Fruit fly (Drosophila melanogaster) whole organism, embryonic: ENCODE data around the gene CG11703.

Experiments
- CG10209 ChIP-seq: fragments of 200-800 bp; sonication (Bioruptor generic); optimal IDR thresholded peaks from 3 replicates; lab custom pipeline; 2017; ENCODE audit warnings: missing biosample characterization, mild to moderate bottlenecking, missing genetic modification characterization, missing genetic modification reagents
- CG11456 ChIP-seq: fragments of 200-800 bp; sonication (Bioruptor generic); IDR thresholded peaks from 3 replicates; pipeline ENCODE4 v1.3.6; 2022; ENCODE audit warnings: missing biosample characterization, missing genetic modification characterization
- CG13894 ChIP-seq: fragments of 200-800 bp; sonication (Bioruptor generic); optimal IDR thresholded peaks from 3 replicates; lab custom pipeline; 2018; ENCODE audit warnings: missing biosample characterization, mild to moderate bottlenecking, missing genetic modification characterization, moderate library complexity
- CG14441 ChIP-seq: fragments of 200-800 bp; sonication (Bioruptor generic); IDR thresholded peaks from 2 replicates; pipeline ENCODE4 v1.3.6; 2022; ENCODE audit warnings: missing biosample characterization, missing genetic modification characterization
- CG14860 ChIP-seq: fragments of 200-800 bp; sonication (Bioruptor generic); IDR thresholded peaks from 3 replicates; pipeline ENCODE4 v1.3.6; 2022; ENCODE audit warnings: missing biosample characterization, missing genetic modification characterization; ENCODE audit not compliant: partially characterized antibody
- CG1603 ChIP-seq: fragments of 200-800 bp; sonication (Bioruptor generic); optimal IDR thresholded peaks from 2 replicates; lab custom pipeline; 2019; ENCODE audit warnings: missing biosample characterization, mild to moderate bottlenecking, missing genetic modification characterization, moderate library complexity
- CG16863 ChIP-seq: fragments of 200-800 bp; sonication (Bioruptor generic); optimal IDR thresholded peaks from 3 replicates; lab custom pipeline; 2016; ENCODE audit warnings: missing biosample characterization, missing genetic modification characterization
- CG17359 ChIP-seq: fragments of 200-800 bp; sonication (Bioruptor generic); optimal IDR thresholded peaks from 3 replicates; lab custom pipeline; 2018; ENCODE audit warnings: missing biosample characterization, mild to moderate bottlenecking, missing genetic modification characterization, moderate library complexity
- CG2116 ChIP-seq: fragments of 200-800 bp; sonication (Bioruptor generic); optimal IDR thresholded peaks from 3 replicates; lab custom pipeline; 2018; ENCODE audit warnings: missing biosample characterization, mild to moderate bottlenecking, missing genetic modification characterization
- CG2712 ChIP-seq: fragments of 200-800 bp; optimal IDR thresholded peaks from 3 replicates; lab custom pipeline; 2019; ENCODE audit warnings: missing biosample characterization, mild to moderate bottlenecking, missing genetic modification characterization, moderate library complexity
- CG4328 ChIP-seq: fragments of 200-800 bp; sonication (Bioruptor generic); optimal IDR thresholded peaks from 3 replicates; lab custom pipeline; 2017; ENCODE audit warnings: missing biosample characterization, missing genetic modification reagents, missing genetic modification characterization
- CG4617 ChIP-seq: fragments of 200-800 bp; sonication (Bioruptor generic); optimal IDR thresholded peaks from 3 replicates; lab custom pipeline; 2016; ENCODE audit warnings: missing biosample characterization, missing genetic modification characterization, borderline replicate concordance
- CG7271 ChIP-seq: fragments of 200-800 bp; sonication (Bioruptor generic); optimal IDR thresholded peaks from 2 replicates; lab custom pipeline; 2018; ENCODE audit warnings: missing biosample characterization, mild to moderate bottlenecking, missing genetic modification characterization, moderate library complexity
- CG9876 ChIP-seq: fragments of 200-800 bp; sonication (Bioruptor generic); optimal IDR thresholded peaks from 2 replicates; lab custom pipeline; 2016; ENCODE audit warnings: missing biosample characterization, missing genetic modification characterization
- Chrac-16 ChIP-seq: fragments of 200-800 bp; sonication (Bioruptor generic); optimal IDR thresholded peaks from 3 replicates; lab custom pipeline; 2016; ENCODE audit warnings: missing biosample characterization, missing genetic modification characterization
- Dfd ChIP-seq, 2 experiments: fragments of >200 bp; optimal IDR thresholded peaks; 2 replicates each; lab custom pipeline; 2017; ENCODE audit warnings: missing biosample characterization in 2 of 2, missing genetic modification characterization in 2 of 2
- Dll ChIP-seq: fragments of 200-800 bp; sonication (Bioruptor generic); IDR thresholded peaks from 4 replicates; pipeline ENCODE4 v1.3.6; 2022; ENCODE audit warnings: missing biosample characterization, missing genetic modification characterization; ENCODE audit not compliant: partially characterized antibody
- Dp ChIP-seq: fragments of 200-800 bp; sonication (Bioruptor generic); optimal IDR thresholded peaks from 2 replicates; lab custom pipeline; 2018; ENCODE audit warnings: missing biosample characterization, mild to moderate bottlenecking, missing genetic modification characterization, moderate library complexity
- Drgx ChIP-seq: fragments of 200-800 bp; sonication (Bioruptor generic); IDR thresholded peaks from 2 replicates; pipeline ENCODE4 v1.3.6; 2022; ENCODE audit warnings: missing biosample characterization, missing genetic modification characterization
- E2f1 ChIP-seq: fragments of 200-800 bp; sonication (Bioruptor generic); IDR thresholded peaks from 2 replicates; pipeline ENCODE4 v1.3.6; 2022; ENCODE audit warnings: missing biosample characterization, missing genetic modification characterization
- Ets65A ChIP-seq: fragments of 200-800 bp; sonication (Bioruptor generic); peaks from one replicate; lab custom pipeline; 2016; ENCODE audit warnings: missing biosample characterization, missing genetic modification characterization
- Ets97D ChIP-seq: fragments of 200-800 bp; sonication (Bioruptor generic); optimal IDR thresholded peaks from 3 replicates; lab custom pipeline; 2016; ENCODE audit warnings: missing biosample characterization, missing genetic modification characterization
- Fer1 ChIP-seq: fragments of 200-800 bp; sonication (Bioruptor generic); optimal IDR thresholded peaks from 2 replicates; lab custom pipeline; 2017; ENCODE audit warnings: missing biosample characterization, mild to moderate bottlenecking, missing genetic modification characterization
- Gug ChIP-seq: fragments of 200-800 bp; sonication (Bioruptor generic); IDR thresholded peaks from 4 replicates; pipeline ENCODE4 v1.3.6; 2022; ENCODE audit warnings: missing biosample characterization, missing genetic modification characterization
- HLH3B ChIP-seq: fragments of 200-800 bp; sonication (Bioruptor generic); IDR thresholded peaks from 2 replicates; pipeline ENCODE4 v1.3.6; 2022; ENCODE audit warnings: missing biosample characterization, missing genetic modification characterization
- HLH4C ChIP-seq: fragments of 200-800 bp; sonication (Bioruptor generic); IDR thresholded peaks from 3 replicates; pipeline ENCODE4 v1.3.6; 2022; ENCODE audit warnings: missing biosample characterization, missing genetic modification characterization; ENCODE audit not compliant: partially characterized antibody
- HLH54F ChIP-seq: fragments of 200-800 bp; sonication (Bioruptor generic); optimal IDR thresholded peaks from 3 replicates; lab custom pipeline; 2016; ENCODE audit warnings: missing biosample characterization, missing genetic modification characterization
- Hr78 ChIP-seq, 2 experiments: fragments of 200-800 bp in 1 of 2; fragments of >200 bp in 1 of 2; sonication (Bioruptor generic) in 1 of 2; optimal IDR thresholded peaks; 2 replicates each; lab custom pipeline; 2017 to 2019; ENCODE audit warnings: missing biosample characterization in 2 of 2, missing genetic modification characterization in 2 of 2, mild to moderate bottlenecking in 1 of 2, moderate library complexity in 1 of 2
- MESR4 ChIP-seq: fragments of 200-800 bp; sonication (Bioruptor generic); optimal IDR thresholded peaks from 2 replicates; lab custom pipeline; 2018; ENCODE audit warnings: missing biosample characterization, mild to moderate bottlenecking, missing genetic modification characterization, moderate library complexity
- Mad ChIP-seq: fragments of 200-800 bp; sonication (Bioruptor generic); optimal IDR thresholded peaks from 2 replicates; lab custom pipeline; 2016; ENCODE audit warnings: missing biosample characterization, missing genetic modification characterization
- Med ChIP-seq: fragments of 200-800 bp; sonication (Bioruptor generic); peaks from one replicate; lab custom pipeline; 2016; ENCODE audit warnings: missing biosample characterization, missing genetic modification characterization, mild to moderate bottlenecking, inconsistent platforms, moderate library complexity
- Nf-YB ChIP-seq: fragments of 200-800 bp; sonication (Bioruptor generic); optimal IDR thresholded peaks from 3 replicates; lab custom pipeline; 2019; ENCODE audit warnings: missing biosample characterization, mild to moderate bottlenecking, missing genetic modification characterization, moderate library complexity
- Scr ChIP-seq: fragments of 200-800 bp; sonication (Bioruptor generic); IDR thresholded peaks from 2 replicates; pipeline ENCODE4 v1.3.6; 2022; ENCODE audit warnings: missing biosample characterization, missing genetic modification characterization; ENCODE audit not compliant: partially characterized antibody
- Sin3A ChIP-seq: fragments of >200 bp; optimal IDR thresholded peaks from 2 replicates; lab custom pipeline; 2018
- YL-1 ChIP-seq: fragments of 200-800 bp; sonication (Bioruptor generic); optimal IDR thresholded peaks from 3 replicates; lab custom pipeline; 2017; ENCODE audit warnings: missing biosample characterization, mild to moderate bottlenecking, missing genetic modification characterization
- bowl ChIP-seq: fragments of 200-800 bp; sonication (Bioruptor generic); IDR thresholded peaks from 2 replicates; pipeline ENCODE4 v1.3.6; 2022; ENCODE audit warnings: missing biosample characterization, missing genetic modification characterization
- chm ChIP-seq: fragments of 200-800 bp; sonication (Bioruptor generic); IDR thresholded peaks from 2 replicates; pipeline ENCODE4 v1.3.6; 2022; ENCODE audit warnings: missing biosample characterization, missing genetic modification characterization
- en ChIP-seq: fragments of 200-800 bp; sonication (Bioruptor generic); optimal IDR thresholded peaks from 2 replicates; lab custom pipeline; 2016; ENCODE audit warnings: missing biosample characterization, missing genetic modification characterization
- gro ChIP-seq: fragments of 200-800 bp; sonication (Bioruptor generic); optimal IDR thresholded peaks from 2 replicates; lab custom pipeline; 2016; ENCODE audit warnings: missing biosample characterization, missing genetic modification characterization
- psq ChIP-seq: fragments of 200-800 bp; sonication (Bioruptor generic); optimal IDR thresholded peaks from 2 replicates; lab custom pipeline; 2017; ENCODE audit warnings: missing biosample characterization, missing genetic modification characterization
- pzg ChIP-seq: fragments of 200-800 bp; sonication (Bioruptor generic); optimal IDR thresholded peaks from 3 replicates; lab custom pipeline; 2018; ENCODE audit warnings: missing biosample characterization, mild to moderate bottlenecking, missing genetic modification characterization, moderate library complexity
- scrt ChIP-seq: fragments of 200-800 bp; sonication (Bioruptor generic); optimal IDR thresholded peaks from 2 replicates; lab custom pipeline; 2018; ENCODE audit warnings: missing biosample characterization, mild to moderate bottlenecking, missing genetic modification characterization, moderate library complexity
- sd ChIP-seq: fragments of 200-800 bp; sonication (Bioruptor generic); optimal IDR thresholded peaks from 3 replicates; lab custom pipeline; 2018; ENCODE audit warnings: missing biosample characterization, mild to moderate bottlenecking, missing genetic modification characterization, moderate library complexity
- sob ChIP-seq: fragments of 200-800 bp; sonication (Bioruptor generic); IDR thresholded peaks from 2 replicates; pipeline ENCODE4 v1.3.6; 2022; ENCODE audit warnings: missing biosample characterization, missing genetic modification characterization
- tio ChIP-seq: fragments of 200-800 bp; sonication (Bioruptor generic); optimal IDR thresholded peaks from 2 replicates; lab custom pipeline; 2017; ENCODE audit warnings: missing biosample characterization, missing genetic modification characterization, inconsistent platforms
- z ChIP-seq: fragments of 200-800 bp; sonication (Bioruptor generic); IDR thresholded peaks from 3 replicates; pipeline ENCODE4 v1.3.6; 2022; ENCODE audit warnings: missing biosample characterization, missing genetic modification characterization
- zen ChIP-seq: fragments of 200-800 bp; sonication (Bioruptor generic); optimal IDR thresholded peaks from 3 replicates; lab custom pipeline; 2018; ENCODE audit warnings: missing biosample characterization, mild to moderate bottlenecking, missing genetic modification characterization, moderate library complexity

Gene CG11703

dm6 chr3R:19229245-19229644 lies 1.3 kb upstream of the CG11703 start, which contains the start of the genes CG5250 and Polr2M (continued):
- TF ChIP-seq Dp (peak; percentile 92), z (GFP tag; lab: Robert Waterston, UW) (0 out of 3 replicates have a peak, but pooled peaks have one; percentile 23), MESR4 (GFP tag; lab: Kevin White, UChicago) (peak; percentile 62), YL-1 (GFP tag; lab: Kevin White, UChicago) (peak; percentile 27), HLH4C (GFP tag; lab: Robert Waterston, UW) (peak; percentile 19; the same call in 1 of the 3 replicates), Dll (GFP tag; lab: Robert Waterston, UW) (peak; percentile 27; the same call in 1 of the 4 replicates), HLH54F (GFP tag; lab: Kevin White, UChicago) (no peak), CG4617 (GFP tag; lab: Kevin White, UChicago) (peak; percentile 60), pzg (GFP tag; lab: Kevin White, UChicago) (peak; percentile 71), Sin3A (lab: Kevin White, UChicago) (peak; percentile 9), Med (GFP tag; lab: Kevin White, UChicago) (peak; percentile 40), CG17359 (tag; lab: Kevin White, UChicago) (no peak), CG9876 (no peak), CG4328 (no peak), Chrac-16 (GFP tag; lab: Kevin White, UChicago) (no peak), Hr78 (GFP tag; optimal IDR thresholded peaks at IDR 0.05; lab: Kevin White, UChicago) (no peak), scrt (GFP tag; lab: Kevin White, UChicago) (peak; percentile 62), CG1603 (no peak), CG14860 (GFP tag; lab: Robert Waterston, UW) (no peak), tio (GFP tag; lab: Kevin White, UChicago) (no peak), zen (tag; lab: Kevin White, UChicago) (peak; percentile 6)
- TF ChIP-seq, all 482 proteins: peak for 37

DNA sequence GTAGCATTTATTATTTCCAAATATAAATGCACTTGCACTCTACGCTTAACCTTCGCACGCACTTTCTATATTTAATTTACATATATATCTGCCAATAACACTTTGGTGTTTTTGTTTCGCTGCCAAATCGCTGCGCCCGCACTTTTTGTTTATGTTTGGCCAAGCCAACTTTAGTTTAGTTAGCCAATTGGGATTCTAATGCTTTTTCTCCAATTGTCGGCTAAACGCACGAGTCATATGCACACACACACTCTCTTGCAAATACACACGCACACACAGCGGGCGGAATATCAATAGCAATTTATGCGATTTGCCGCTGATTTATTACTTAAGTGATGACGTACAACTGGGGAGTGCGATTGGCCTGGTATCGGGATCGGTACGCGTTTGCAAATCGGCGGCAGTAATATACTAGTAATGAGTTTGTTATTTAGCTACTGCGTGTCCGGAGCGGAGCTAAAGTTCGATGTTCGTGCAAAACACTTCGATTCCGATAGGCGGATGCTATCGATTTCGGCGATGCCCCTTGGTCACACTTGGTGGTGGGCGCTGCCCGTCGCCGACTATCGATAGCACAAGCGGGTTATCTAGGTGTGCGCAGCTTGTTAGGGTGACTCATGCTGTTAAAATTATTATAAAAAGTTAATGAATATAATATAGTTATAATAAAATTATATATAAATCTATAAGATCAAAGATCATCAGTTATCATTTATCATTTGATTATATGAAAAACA lies 1.7 kb downstream of the CG11703 start, which contains the start of gene vib:
Gene vib (minus strand): TSS at position 515 of the 737 bp plus-strand sequence.
- TF ChIP-seq Ets65A, result peak; percentile 52
- peak; percentile 48; the same call in 1 of the 4 replicates for TF ChIP-seq Gug (GFP tag; lab: Robert Waterston, UW)
- no peak for TF ChIP-seq sd (tag; lab: Kevin White, UChicago)
- TF ChIP-seq CG14441 (GFP tag; lab: Robert Waterston, UW), result peak; percentile 54; the same call in 1 of the 2 replicates
- peak; percentile 67 for TF ChIP-seq Fer1
- TF ChIP-seq CG13894 (tag; lab: Kevin White, UChicago), result no peak
- peak; percentile 10 for TF ChIP-seq Sin3A (lab: Kevin White, UChicago)
- peak; percentile 40; the same call in 1 of the 2 replicates for TF ChIP-seq E2f1
- no peak for TF ChIP-seq tio (GFP tag; lab: Kevin White, UChicago)
- peak; percentile 43; the same call in 1 of the 2 replicates for TF ChIP-seq chm (GFP tag; lab: Robert Waterston, UW)
- TF ChIP-seq Ets97D (GFP tag; lab: Kevin White, UChicago), result peak; percentile 58
- peak; percentile 78 for TF ChIP-seq sob (GFP tag; lab: Robert Waterston, UW)
- no peak for TF ChIP-seq en (GFP tag; lab: Kevin White, UChicago)
- TF ChIP-seq psq (GFP tag; lab: Kevin White, UChicago), result no peak
- TF ChIP-seq gro (GFP tag; lab: Kevin White, UChicago), result no peak
- TF ChIP-seq Dfd (GFP tag; optimal IDR thresholded peaks at IDR 0.05; lab: Kevin White, UChicago), result no peak
- peak; percentile 18 for TF ChIP-seq CG16863 (GFP tag; lab: Kevin White, UChicago)
- peak; percentile 76 for TF ChIP-seq CG2116 (GFP tag; lab: Kevin White, UChicago)
- TF ChIP-seq bowl (GFP tag; lab: Robert Waterston, UW), result no peak
- peak; percentile 17 for TF ChIP-seq CG10209 (GFP tag; lab: Kevin White, UChicago)
- 0 out of 2 replicates have a peak, but pooled peaks have one; percentile 10 for TF ChIP-seq HLH3B (GFP tag; lab: Robert Waterston, UW)
- peak; percentile 10 for TF ChIP-seq Nf-YB (GFP tag; lab: Kevin White, UChicago)
- TF ChIP-seq CG2712 (tag; lab: Kevin White, UChicago), result peak; percentile 79
- peak; percentile 14 for TF ChIP-seq Mad
- TF ChIP-seq HLH4C (GFP tag; lab: Robert Waterston, UW), result peak; percentile 97
- TF ChIP-seq CG7271 (tag; lab: Kevin White, UChicago), result peak; percentile 41
- peak; percentile 40; the same call in 1 of the 2 replicates for TF ChIP-seq Drgx (GFP tag; lab: Robert Waterston, UW)
- TF ChIP-seq CG11456, result peak; percentile 50; the same call in 1 of the 3 replicates
- peak; percentile 90 for TF ChIP-seq Scr
